Worm (Caenorhabditis elegans) whole organism, L3 larva: Measurements from ENCODE around the gene dsb-1.

Experiments
- R02D3.7 ChIP-seq: fragments of 150-350 bp; optimal IDR thresholded peaks from 2 replicates; lab custom pipeline; 2014; ENCODE audit warnings: missing biosample characterization, missing genetic modification characterization
- ZK546.5 ChIP-seq: sonication (generic microtip); optimal IDR thresholded peaks from 2 replicates; lab custom pipeline; 2017; ENCODE audit warnings: missing biosample characterization, missing genetic modification characterization
- aly-2 ChIP-seq: fragments of 150-350 bp; optimal IDR thresholded peaks from 2 replicates; lab custom pipeline; 2014; ENCODE audit warnings: missing biosample characterization, missing genetic modification characterization
- ama-1 ChIP-seq: fragments of 150-350 bp; optimal IDR thresholded peaks from 2 replicates; lab custom pipeline; 2018
- ceh-82 ChIP-seq: fragments of 150-350 bp; optimal IDR thresholded peaks from 2 replicates; lab custom pipeline; 2014; ENCODE audit warnings: missing biosample characterization, missing genetic modification characterization
- ceh-9 ChIP-seq: sonication (generic microtip); optimal IDR thresholded peaks from 2 replicates; lab custom pipeline; 2018; ENCODE audit warnings: missing biosample characterization, missing genetic modification characterization
- daf-12 ChIP-seq: fragments of 150-350 bp; optimal IDR thresholded peaks from 2 replicates; lab custom pipeline; 2014; ENCODE audit warnings: missing biosample characterization, missing genetic modification reagents, missing genetic modification characterization
- egl-27 ChIP-seq: sonication (generic microtip); optimal IDR thresholded peaks from 4 replicates; lab custom pipeline; 2017; ENCODE audit warnings: missing biosample characterization, missing genetic modification reagents, missing genetic modification characterization
- egl-5 ChIP-seq: fragments of 150-350 bp; optimal IDR thresholded peaks from 2 replicates; lab custom pipeline; 2017; ENCODE audit warnings: missing biosample characterization, missing genetic modification reagents, missing genetic modification characterization, inconsistent platforms
- elt-1 ChIP-seq: fragments of 150-350 bp; optimal IDR thresholded peaks from 2 replicates; lab custom pipeline; 2014; ENCODE audit warnings: missing biosample characterization, missing genetic modification characterization
- elt-2 ChIP-seq: sonication (generic microtip); optimal IDR thresholded peaks from 2 replicates; lab custom pipeline; 2016; ENCODE audit warnings: missing genetic modification reagents, mild to moderate bottlenecking, missing genetic modification characterization, missing compliant biosample characterization
- elt-3 ChIP-seq, 3 experiments: fragments of 150-350 bp in 1 of 3; sonication (generic microtip) in 2 of 3; optimal IDR thresholded peaks; 2 replicates in 2 of 3; 4 replicates in 1 of 3; lab custom pipeline; 2014 to 2017; ENCODE audit warnings: missing biosample characterization in 3 of 3, missing genetic modification characterization in 3 of 3
- fkh-10 ChIP-seq: sonication (generic microtip); optimal IDR thresholded peaks from 2 replicates; lab custom pipeline; 2017; ENCODE audit warnings: missing biosample characterization, missing genetic modification reagents, missing genetic modification characterization
- fkh-2 ChIP-seq: fragments of 150-350 bp; optimal IDR thresholded peaks from 2 replicates; lab custom pipeline; 2014; ENCODE audit warnings: missing biosample characterization, missing genetic modification reagents, missing genetic modification characterization
- hmg-11 ChIP-seq: sonication (generic microtip); optimal IDR thresholded peaks from 2 replicates; lab custom pipeline; 2016; ENCODE audit warnings: missing genetic modification characterization, missing compliant biosample characterization
- jun-1 ChIP-seq: fragments of 150-350 bp; optimal IDR thresholded peaks from 2 replicates; lab custom pipeline; 2014; ENCODE audit warnings: missing biosample characterization, missing genetic modification reagents, missing genetic modification characterization
- lin-15B ChIP-seq: fragments of 150-350 bp; optimal IDR thresholded peaks from 2 replicates; lab custom pipeline; 2014; ENCODE audit warnings: missing biosample characterization, missing genetic modification characterization
- lin-39 ChIP-seq: fragments of 150-350 bp; optimal IDR thresholded peaks from 2 replicates; lab custom pipeline; 2018; ENCODE audit warnings: missing biosample characterization, missing genetic modification reagents, missing genetic modification characterization
- mdl-1 ChIP-seq: fragments of 150-350 bp; optimal IDR thresholded peaks from 2 replicates; lab custom pipeline; 2014; ENCODE audit warnings: missing biosample characterization, missing genetic modification characterization
- nhr-12 ChIP-seq: fragments of 150-350 bp; optimal IDR thresholded peaks from 2 replicates; lab custom pipeline; 2014; ENCODE audit warnings: missing biosample characterization, missing genetic modification characterization
- nhr-237 ChIP-seq: fragments of 150-350 bp; optimal IDR thresholded peaks from 2 replicates; lab custom pipeline; 2014; ENCODE audit warnings: missing biosample characterization, missing genetic modification characterization
- nhr-25 ChIP-seq: sonication (generic microtip); optimal IDR thresholded peaks from 2 replicates; lab custom pipeline; 2017; ENCODE audit warnings: missing biosample characterization, missing genetic modification characterization
- nhr-28 ChIP-seq: fragments of 150-350 bp; optimal IDR thresholded peaks from 2 replicates; lab custom pipeline; 2014; ENCODE audit warnings: missing biosample characterization, missing genetic modification characterization
- nhr-43 ChIP-seq: sonication (generic microtip); optimal IDR thresholded peaks from 2 replicates; lab custom pipeline; 2016; ENCODE audit warnings: mild to moderate bottlenecking, missing genetic modification characterization, missing compliant biosample characterization; ENCODE audit not compliant: poor library complexity, severe bottlenecking
- nhr-67 ChIP-seq: fragments of 150-350 bp; optimal IDR thresholded peaks from 2 replicates; lab custom pipeline; 2014; ENCODE audit warnings: missing biosample characterization, missing genetic modification characterization
- nhr-76 ChIP-seq: fragments of 150-350 bp; sonication (generic microtip); optimal IDR thresholded peaks from 5 replicates; lab custom pipeline; 2014; ENCODE audit warnings: missing biosample characterization, missing genetic modification characterization
- nhr-77 ChIP-seq: fragments of 150-350 bp; optimal IDR thresholded peaks from 2 replicates; lab custom pipeline; 2014; ENCODE audit warnings: missing biosample characterization, missing genetic modification characterization
- pha-4 ChIP-seq: fragments of 150-350 bp; optimal IDR thresholded peaks from 2 replicates; lab custom pipeline; 2014; ENCODE audit warnings: missing biosample characterization, missing genetic modification reagents, missing genetic modification characterization
- pqm-1 ChIP-seq: fragments of 150-350 bp; optimal IDR thresholded peaks from 2 replicates; lab custom pipeline; 2017; ENCODE audit warnings: missing biosample characterization, missing genetic modification characterization, inconsistent platforms
- sea-2 ChIP-seq: fragments of 150-350 bp; sonication (generic microtip); optimal IDR thresholded peaks from 4 replicates; lab custom pipeline; 2014; ENCODE audit warnings: missing biosample characterization, missing genetic modification reagents, missing genetic modification characterization
- skn-1 ChIP-seq: fragments of 150-350 bp; optimal IDR thresholded peaks from 2 replicates; lab custom pipeline; 2014; ENCODE audit warnings: missing biosample characterization, missing genetic modification characterization
- snpc-4 ChIP-seq: fragments of 150-350 bp; optimal IDR thresholded peaks from 2 replicates; lab custom pipeline; 2014; ENCODE audit warnings: missing biosample characterization, missing genetic modification characterization
- tbx-2 ChIP-seq: sonication (generic microtip); optimal IDR thresholded peaks from 2 replicates; lab custom pipeline; 2016; ENCODE audit warnings: mild to moderate bottlenecking, missing genetic modification characterization, missing compliant biosample characterization
- unc-62 ChIP-seq: fragments of 150-350 bp; sonication (generic microtip); optimal IDR thresholded peaks from 4 replicates; lab custom pipeline; 2014; ENCODE audit warnings: missing biosample characterization, missing genetic modification reagents, missing genetic modification characterization
- zag-1 ChIP-seq: fragments of 150-350 bp; optimal IDR thresholded peaks from 2 replicates; lab custom pipeline; 2014; ENCODE audit warnings: missing biosample characterization, missing genetic modification characterization
- ztf-11 ChIP-seq: fragments of 150-350 bp; optimal IDR thresholded peaks from 2 replicates; lab custom pipeline; 2014; ENCODE audit warnings: missing biosample characterization, missing genetic modification characterization

The dsb-1 gene

ce11 chrIV:12429504-12429903 is 20.8 kb downstream of the dsb-1 start:
- TF ChIP-seq nhr-25 (tag; lab: Kevin White, UChicago) (peak; percentile 89), jun-1 (no peak), nhr-43 (no peak), mdl-1 (tag; lab: Kevin White, UChicago) (no peak), lin-15B (tag; lab: Kevin White, UChicago) (no peak), elt-1 (tag; lab: Kevin White, UChicago) (peak; percentile 81)
- TF ChIP-seq, all 47 proteins: peak for 2

ce11 chrIV:12431755-12432154 is 23.0 kb downstream of the dsb-1 start:
- TF ChIP-seq skn-1 (no peak), ceh-82 (tag; lab: Kevin White, UChicago) (no peak), pha-4 (tag; lab: Kevin White, UChicago) (no peak), pqm-1 (no peak), aly-2 (tag; lab: Kevin White, UChicago) (no peak), hmg-11 (tag; lab: Kevin White, UChicago) (no peak), snpc-4 (no peak), elt-3 (tag; optimal IDR thresholded peaks at IDR 0.05; lab: Kevin White, UChicago) (no peak), ama-1 (lab: Kevin White, UChicago) (no peak), elt-2 (tag; lab: Kevin White, UChicago) (no peak), ZK546.5 (tag; lab: Kevin White, UChicago) (no peak), nhr-67 (tag; lab: Kevin White, UChicago) (no peak), R02D3.7 (tag; lab: Kevin White, UChicago) (no peak), daf-12 (no peak), sea-2 (GFP tag; lab: Kevin White, UChicago) (no peak), egl-27 (no peak), nhr-43 (no peak), nhr-12 (tag; lab: Kevin White, UChicago) (no peak)
- TF ChIP-seq, all 47 proteins: peak for 0

ce11 chrIV:12432340-12432739 is 23.6 kb downstream of the dsb-1 start, which contains the start of gene clec-184:
Gene clec-184, plus strand, starts transcription at chrIV:12432640.
- TF ChIP-seq snpc-4 (no peak), tbx-2 (tag; lab: Kevin White, UChicago) (no peak), nhr-77 (tag; lab: Kevin White, UChicago) (no peak), ceh-9 (tag; lab: Kevin White, UChicago) (no peak), ZK546.5 (tag; lab: Kevin White, UChicago) (no peak), nhr-28 (no peak), nhr-25 (tag; lab: Kevin White, UChicago) (no peak), mdl-1 (tag; lab: Kevin White, UChicago) (no peak), unc-62 (GFP tag; lab: Kevin White, UChicago) (no peak), ama-1 (lab: Kevin White, UChicago) (no peak), R02D3.7 (tag; lab: Kevin White, UChicago) (no peak)

ce11 chrIV:12435442-12435841 is 26.7 kb downstream of the dsb-1 start, which contains the start of gene irg-4:
Gene irg-4, plus strand, starts transcription at chrIV:12435833.
- TF ChIP-seq pqm-1 (peak; percentile 91), elt-2 (tag; lab: Kevin White, UChicago) (peak; percentile 96), ztf-11 (tag; lab: Kevin White, UChicago) (no peak), jun-1 (peak; percentile 23)

- TF ChIP-seq daf-12 (no peak), hmg-11 (tag; lab: Kevin White, UChicago) (no peak), lin-39 (tag; lab: Kevin White, UChicago) (no peak), zag-1 (tag; lab: Kevin White, UChicago) (no peak), pha-4 (tag; lab: Kevin White, UChicago) (no peak), nhr-237 (no peak), egl-5 (tag; lab: Kevin White, UChicago) (no peak), unc-62 (GFP tag; lab: Kevin White, UChicago) (no peak), fkh-10 (GFP tag; lab: Kevin White, UChicago) (no peak), elt-2 (tag; lab: Kevin White, UChicago) (no peak), nhr-76 (tag; lab: Kevin White, UChicago) (no peak), fkh-2 (no peak)
Observed at ce11 chrIV:12438359-12438758, 29.6 kb downstream of the dsb-1 start, which contains the start of gene clec-185. Gene clec-185, plus strand, starts transcription at chrIV:12438659.
